Fruit fly (Drosophila melanogaster) Kc167 (cell line): ENCODE measurements around the gene DhpD.
"Not testable (repeated sequence)": the region's sequence is repeated elsewhere in the genome, so short reads cannot be mapped to it uniquely, and the experiment has no call there.

Experiments used
- Myc ChIP-seq: fragments of >200 bp; optimal IDR thresholded peaks from 2 replicates; lab custom pipeline; 2017; ENCODE audit warnings: missing external identifiers
- Sin3A ChIP-seq: fragments of >200 bp; optimal IDR thresholded peaks from 2 replicates; lab custom pipeline; 2018; ENCODE audit warnings: missing external identifiers
- h ChIP-seq: fragments of >200 bp; optimal IDR thresholded peaks from 3 replicates; lab custom pipeline; 2018; ENCODE audit warnings: missing external identifiers
- insv ChIP-seq: fragments of >200 bp; optimal IDR thresholded peaks from 3 replicates; lab custom pipeline; 2018; ENCODE audit warnings: missing external identifiers
- psq ChIP-seq: fragments of >200 bp; optimal IDR thresholded peaks from 2 replicates; lab custom pipeline; 2017; ENCODE audit warnings: missing external identifiers
- ttk ChIP-seq: sonication (Bioruptor generic); optimal IDR thresholded peaks from 2 replicates; lab custom pipeline; 2017; ENCODE audit warnings: missing external identifiers

Gene DhpD

DNA sequence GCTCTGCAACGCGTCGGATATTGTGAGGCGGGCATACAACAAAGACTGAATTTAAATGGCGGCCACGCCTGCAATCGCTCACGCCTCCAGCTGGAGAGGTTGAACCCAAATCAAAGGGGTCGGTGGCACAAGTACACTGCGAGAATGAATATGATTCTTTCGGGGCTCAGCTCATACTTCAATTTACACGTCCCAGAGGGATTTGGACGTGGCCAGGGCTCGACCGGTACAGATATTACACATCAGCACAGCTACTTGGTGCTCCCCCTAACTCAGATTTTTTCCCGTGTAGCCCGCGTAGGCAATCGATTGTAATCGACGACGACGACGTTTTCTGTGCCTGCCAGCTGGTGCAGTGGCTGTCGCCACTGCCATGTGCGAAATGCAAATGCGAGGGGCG, 15.0 kb downstream of the DhpD start:
- TF ChIP-seq insv (lab: Kevin White, UChicago) (no peak), psq (lab: Kevin White, UChicago) (no peak), h (lab: Kevin White, UChicago) (no peak), ttk (lab: Kevin White, UChicago) (no peak), Myc (lab: Kevin White, UChicago) (no peak), Sin3A (no peak)

DNA sequence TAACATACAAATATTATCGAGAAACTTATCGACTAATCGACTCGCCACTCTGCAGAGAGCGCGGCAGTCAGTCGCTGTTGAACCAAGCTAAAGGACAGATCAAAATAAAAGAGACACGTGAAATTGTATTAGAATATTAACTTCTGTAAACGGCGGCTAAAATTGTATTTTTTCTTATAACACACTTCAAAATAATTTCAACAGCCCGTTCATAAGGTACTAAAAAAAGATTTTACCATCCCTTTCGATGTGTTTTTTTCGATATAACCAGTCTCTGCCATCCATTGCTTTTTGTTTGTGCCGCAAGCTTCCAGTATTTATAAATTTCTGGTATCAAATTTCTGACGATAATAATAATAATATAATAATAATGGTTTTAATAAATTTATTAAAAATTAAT, 17.6 kb downstream of the DhpD start, which contains the start of gene aux:
Gene aux, plus strand, starts transcription at position 301 of the 400 bp plus-strand sequence.
- not testable (repeated sequence) for TF ChIP-seq ttk (lab: Kevin White, UChicago); Myc (lab: Kevin White, UChicago); Sin3A

DNA sequence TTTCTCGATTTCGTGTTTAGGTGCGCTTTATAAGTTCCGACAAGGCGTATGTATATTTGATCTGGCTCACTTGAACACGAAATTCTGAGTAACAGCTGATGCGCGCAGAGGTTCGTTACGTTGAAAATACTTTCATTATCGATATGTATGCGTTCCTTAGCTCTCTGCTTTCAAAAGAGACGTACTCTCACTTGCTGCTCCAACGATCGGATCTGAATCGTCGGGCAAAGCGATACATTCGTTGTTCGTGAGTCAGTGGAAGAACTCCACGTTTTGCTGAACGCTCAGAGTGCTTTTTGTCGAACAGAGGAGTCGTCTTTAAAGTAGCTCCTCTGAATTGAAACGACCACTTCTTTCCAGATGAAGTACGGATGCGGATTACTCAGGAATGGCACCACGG, 32.0 kb downstream of the DhpD start, which contains the start of gene beta-Man:
Gene beta-Man, plus strand, starts transcription at position 152 of the 400 bp plus-strand sequence.
- no peak for TF ChIP-seq ttk (lab: Kevin White, UChicago)
- TF ChIP-seq Myc (lab: Kevin White, UChicago), result no peak
- TF ChIP-seq insv (lab: Kevin White, UChicago), result no peak
- TF ChIP-seq psq (lab: Kevin White, UChicago), result no peak
- TF ChIP-seq Sin3A, result no peak
- TF ChIP-seq h (lab: Kevin White, UChicago), result no peak

DNA sequence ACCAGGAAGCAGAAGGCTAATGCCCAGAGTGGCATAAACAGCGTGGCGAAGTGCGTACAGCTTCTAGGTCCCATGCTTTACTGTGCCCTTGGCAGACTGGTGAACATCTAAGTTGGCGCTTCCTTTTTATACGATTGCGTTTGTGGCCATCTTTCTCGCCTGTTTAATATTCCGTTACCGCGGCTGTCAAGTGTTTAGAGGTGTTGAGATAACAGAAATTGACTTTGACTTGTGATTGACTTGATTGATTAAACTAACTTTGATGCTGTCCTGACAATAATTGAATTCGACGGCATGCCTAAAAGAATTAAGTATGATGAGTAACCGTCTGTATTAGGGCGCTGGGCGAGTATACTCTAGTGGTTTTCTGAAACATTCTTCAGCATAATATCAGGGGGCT, 38.9 kb downstream of the DhpD start, which contains the start of gene Dsk:
Gene Dsk, minus strand, starts transcription at position 101 of the 400 bp plus-strand sequence.
- TF ChIP-seq psq (lab: Kevin White, UChicago) (no peak), Sin3A (no peak), h (lab: Kevin White, UChicago) (no peak), insv (lab: Kevin White, UChicago) (no peak), Myc (lab: Kevin White, UChicago) (no peak), ttk (lab: Kevin White, UChicago) (no peak)

DNA sequence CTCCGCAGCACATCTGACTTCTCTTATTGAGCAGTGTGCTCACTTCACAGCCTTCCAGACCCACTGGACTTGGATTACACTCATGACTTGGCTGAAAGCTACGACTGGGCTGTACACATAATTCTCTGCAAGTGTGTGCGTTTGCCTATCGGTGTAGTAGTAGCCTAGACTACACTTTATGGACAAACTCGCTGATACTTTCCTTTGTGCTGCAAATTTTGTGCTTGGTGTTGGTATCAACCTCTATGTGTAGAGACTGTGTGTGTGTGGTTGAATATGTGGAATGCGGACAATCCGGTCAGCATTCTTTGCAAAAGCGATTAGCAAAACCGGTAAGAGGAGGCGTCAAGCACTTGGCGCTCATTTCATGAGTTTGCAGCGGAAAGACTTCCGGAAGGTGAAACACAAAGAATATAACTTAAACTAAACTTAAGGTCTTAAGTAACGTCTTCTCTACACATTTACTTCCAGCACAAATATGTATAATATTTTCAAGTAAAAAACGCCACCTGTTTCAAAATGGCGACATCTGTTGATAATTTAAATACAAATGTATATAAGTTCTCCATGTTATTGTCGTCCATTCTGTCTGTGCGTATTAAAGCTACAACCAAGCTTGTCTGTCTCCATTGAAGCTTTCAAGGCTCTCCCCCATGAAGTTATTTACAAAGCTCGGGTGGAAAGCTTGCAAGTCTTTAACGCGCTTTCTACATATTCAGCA, 42.1 kb downstream of the DhpD start:
- TF ChIP-seq h (lab: Kevin White, UChicago) (no peak), Sin3A (no peak), psq (lab: Kevin White, UChicago) (no peak), ttk (lab: Kevin White, UChicago) (no peak), insv (lab: Kevin White, UChicago) (no peak), Myc (lab: Kevin White, UChicago) (no peak)

DNA sequence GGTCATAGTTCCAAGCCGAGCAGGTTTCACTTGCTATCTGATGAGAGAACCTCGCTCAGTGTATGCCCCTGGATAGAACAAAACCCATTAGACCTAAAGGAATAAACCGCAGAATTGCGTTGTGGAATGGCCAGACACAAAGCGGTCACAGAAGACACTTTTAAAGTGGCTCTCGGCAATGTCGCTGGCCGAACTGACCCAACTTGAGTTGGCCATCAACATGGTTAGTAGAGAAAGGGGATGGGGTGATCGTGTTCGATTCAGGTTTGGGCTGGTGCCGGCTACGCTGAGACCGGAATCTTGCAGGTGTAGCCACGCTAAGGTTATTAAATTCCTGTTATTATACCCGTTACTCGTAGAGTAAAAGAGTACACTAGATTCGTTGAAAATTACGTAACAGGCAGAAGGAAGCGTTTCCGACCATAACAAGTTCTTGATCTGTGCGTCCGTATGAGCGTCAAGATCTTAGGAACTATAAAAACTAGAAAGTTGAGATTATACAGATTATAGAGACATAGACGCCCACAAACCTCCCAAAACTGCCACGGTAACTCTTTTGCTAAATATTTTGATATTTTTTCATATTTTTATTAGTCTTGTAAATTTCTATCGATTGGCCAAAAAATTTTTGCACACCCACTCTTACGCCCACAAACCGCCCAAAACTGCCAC, 48.4 kb downstream of the DhpD start:
- TF ChIP-seq ttk (lab: Kevin White, UChicago) (no peak), psq (lab: Kevin White, UChicago) (no peak), Sin3A (no peak), Myc (lab: Kevin White, UChicago) (no peak), h (lab: Kevin White, UChicago) (no peak), insv (lab: Kevin White, UChicago) (no peak)

DNA sequence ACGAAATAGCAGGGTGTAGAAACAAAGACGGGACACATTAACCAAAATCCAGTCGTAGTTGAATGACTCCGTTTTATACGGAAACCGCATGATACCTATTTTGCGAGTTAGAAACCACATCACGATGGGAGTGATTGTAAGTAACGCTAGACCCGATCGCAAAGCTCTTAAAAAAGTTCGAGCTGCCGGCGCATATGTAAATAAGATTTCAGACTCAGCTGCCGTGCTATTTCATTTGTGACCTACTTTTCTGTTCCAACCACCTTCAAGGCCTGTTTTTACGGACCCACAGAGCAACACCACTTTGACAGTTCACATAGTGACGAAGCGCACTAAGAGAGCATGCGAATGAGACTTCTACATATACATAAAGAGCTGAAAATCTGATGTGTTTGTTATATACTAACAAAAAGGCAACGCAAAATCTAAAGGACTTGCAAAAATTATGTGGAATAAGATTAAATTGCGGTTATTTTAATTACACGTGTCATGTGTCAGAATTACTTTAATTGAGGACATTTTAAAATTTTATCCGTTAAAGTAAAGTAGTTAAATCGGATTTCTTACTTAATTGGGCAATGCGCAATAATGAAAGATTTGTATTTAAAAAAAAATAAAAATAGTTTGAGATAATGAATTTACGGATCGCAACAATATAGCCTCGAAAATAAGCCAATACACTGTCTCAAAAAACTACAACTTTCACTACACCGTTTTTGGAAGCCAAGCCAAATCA, 50.1 kb downstream of the DhpD start:
- no peak for TF ChIP-seq insv (lab: Kevin White, UChicago)
- no peak for TF ChIP-seq psq (lab: Kevin White, UChicago)
- no peak for TF ChIP-seq Sin3A
- no peak for TF ChIP-seq ttk (lab: Kevin White, UChicago)
- no peak for TF ChIP-seq Myc (lab: Kevin White, UChicago)
- no peak for TF ChIP-seq h (lab: Kevin White, UChicago)
